Fruit fly (Drosophila melanogaster) whole organism, wandering third instar larva: ENCODE data around the gene eIF5B.

ENCODE experiments used
- CrebA ChIP-seq: fragments of 200-800 bp; sonication (Bioruptor generic); optimal IDR thresholded peaks from 2 replicates; lab custom pipeline; 2016; ENCODE audit warnings: missing biosample characterization, mild to moderate bottlenecking, missing genetic modification characterization, borderline replicate concordance
- Hr78 ChIP-seq: fragments of >200 bp; optimal IDR thresholded peaks from 2 replicates; lab custom pipeline; 2017; ENCODE audit warnings: missing biosample characterization, missing genetic modification characterization
- Jra ChIP-seq: sonication (Bioruptor generic); optimal IDR thresholded peaks from 2 replicates; lab custom pipeline; 2016; ENCODE audit warnings: missing biosample characterization, missing genetic modification characterization
- N ChIP-seq: fragments of >200 bp; optimal IDR thresholded peaks from 2 replicates; lab custom pipeline; 2018; ENCODE audit warnings: missing biosample characterization, missing external identifiers, missing genetic modification characterization
- OdsH ChIP-seq: fragments of 200-800 bp; sonication (Bioruptor generic); optimal IDR thresholded peaks from 2 replicates; lab custom pipeline; 2016; ENCODE audit warnings: missing biosample characterization, mild to moderate bottlenecking, missing genetic modification characterization
- dmrt93B ChIP-seq: fragments of 200-800 bp; sonication (Bioruptor generic); optimal IDR thresholded peaks from 2 replicates; lab custom pipeline; 2018; ENCODE audit warnings: missing biosample characterization, mild to moderate bottlenecking, missing genetic modification characterization
- lola ChIP-seq: fragments of >200 bp; optimal IDR thresholded peaks from 2 replicates; lab custom pipeline; 2017; ENCODE audit warnings: missing biosample characterization, missing genetic modification characterization
- pan ChIP-seq: fragments of >200 bp; optimal IDR thresholded peaks from 2 replicates; lab custom pipeline; 2017
- psq ChIP-seq: fragments of 200-800 bp; sonication (Bioruptor generic); optimal IDR thresholded peaks from 3 replicates; lab custom pipeline; 2017; ENCODE audit warnings: missing biosample characterization, mild to moderate bottlenecking, missing genetic modification characterization, moderate library complexity
- usp ChIP-seq: fragments of >200 bp; optimal IDR thresholded peaks from 2 replicates; lab custom pipeline; 2017; ENCODE audit warnings: missing biosample characterization, missing genetic modification characterization

dm6 chr3L:3432656-3433344, 28.0 kb downstream of the eIF5B start:
- TF ChIP-seq OdsH (GFP tag; lab: Kevin White, UChicago) (peak; percentile 77), N (GFP tag; lab: Kevin White, UChicago) (no peak), pan (lab: Kevin White, UChicago) (no peak), CrebA (GFP tag; lab: Kevin White, UChicago) (no peak), usp (no peak), Hr78 (no peak), dmrt93B (GFP tag; lab: Kevin White, UChicago) (peak; percentile 60), Jra (GFP tag; lab: Kevin White, UChicago) (peak; percentile 9), psq (GFP tag; lab: Kevin White, UChicago) (peak; percentile 74), lola (GFP tag; lab: Kevin White, UChicago) (no peak)
